Fruit fly (Drosophila melanogaster) whole organism, wandering third instar larva: ENCODE data around the gene CG13678.
"Not testable (repeated sequence)": the region's sequence is repeated elsewhere in the genome, so short reads cannot be mapped to it uniquely, and the experiment has no call there.

Source experiments
- Abd-B ChIP-seq: fragments of >200 bp; optimal IDR thresholded peaks from 2 replicates; lab custom pipeline; 2017; ENCODE audit warnings: missing biosample characterization, missing genetic modification characterization
- CG32264 ChIP-seq: fragments of 200-800 bp; sonication (Bioruptor generic); optimal IDR thresholded peaks from 2 replicates; lab custom pipeline; 2016; ENCODE audit warnings: missing biosample characterization, missing genetic modification characterization
- CG9705 ChIP-seq: fragments of 200-800 bp; sonication (Bioruptor generic); optimal IDR thresholded peaks from 2 replicates; lab custom pipeline; 2018; ENCODE audit warnings: missing biosample characterization, mild to moderate bottlenecking, missing genetic modification characterization
- CrebA ChIP-seq: fragments of 200-800 bp; sonication (Bioruptor generic); optimal IDR thresholded peaks from 2 replicates; lab custom pipeline; 2016; ENCODE audit warnings: missing biosample characterization, mild to moderate bottlenecking, missing genetic modification characterization, borderline replicate concordance
- Dfd ChIP-seq: fragments of >200 bp; optimal IDR thresholded peaks from 2 replicates; lab custom pipeline; 2017; ENCODE audit warnings: missing biosample characterization, missing genetic modification characterization
- Dif ChIP-seq: fragments of 200-275, 200-300 bp; sonication (Bioruptor generic); optimal IDR thresholded peaks from 2 replicates; lab custom pipeline; 2018; ENCODE audit warnings: missing biosample characterization, missing genetic modification characterization; ENCODE audit not compliant: partially characterized antibody
- HLH106 ChIP-seq: fragments of 200-800 bp; optimal IDR thresholded peaks from 3 replicates; lab custom pipeline; 2019; ENCODE audit warnings: missing biosample characterization, mild to moderate bottlenecking, missing genetic modification characterization, moderate library complexity
- Hr78 ChIP-seq: fragments of >200 bp; optimal IDR thresholded peaks from 2 replicates; lab custom pipeline; 2017; ENCODE audit warnings: missing biosample characterization, missing genetic modification characterization
- Hr83 ChIP-seq: fragments of 200-300 bp; sonication (Bioruptor generic); optimal IDR thresholded peaks from 2 replicates; lab custom pipeline; 2016; ENCODE audit warnings: missing biosample characterization, mild to moderate bottlenecking, missing genetic modification characterization, moderate library complexity; ENCODE audit not compliant: poor library complexity, severe bottlenecking
- Jra ChIP-seq: sonication (Bioruptor generic); optimal IDR thresholded peaks from 2 replicates; lab custom pipeline; 2016; ENCODE audit warnings: missing biosample characterization, missing genetic modification characterization
- Mio ChIP-seq: sonication (Bioruptor generic); optimal IDR thresholded peaks from 2 replicates; lab custom pipeline; 2016; ENCODE audit warnings: missing biosample characterization, missing genetic modification characterization
- Myc ChIP-seq: fragments of >200 bp; optimal IDR thresholded peaks from 2 replicates; lab custom pipeline; 2017
- N ChIP-seq: fragments of >200 bp; optimal IDR thresholded peaks from 2 replicates; lab custom pipeline; 2018; ENCODE audit warnings: missing biosample characterization, missing external identifiers, missing genetic modification characterization
- OdsH ChIP-seq: fragments of 200-800 bp; sonication (Bioruptor generic); optimal IDR thresholded peaks from 2 replicates; lab custom pipeline; 2016; ENCODE audit warnings: missing biosample characterization, mild to moderate bottlenecking, missing genetic modification characterization
- Rel ChIP-seq, 2 experiments: fragments of 200-800 bp; sonication (Bioruptor generic) in 1 of 2; optimal IDR thresholded peaks; 2 replicates in 1 of 2; 3 replicates in 1 of 2; lab custom pipeline; 2016 to 2019; ENCODE audit warnings: mild to moderate bottlenecking in 2 of 2, missing biosample characterization in 2 of 2, missing genetic modification characterization in 2 of 2, moderate library complexity in 1 of 2
- Sp1 ChIP-seq: fragments of 200-800 bp; sonication (Bioruptor generic); optimal IDR thresholded peaks from 3 replicates; lab custom pipeline; 2019; ENCODE audit warnings: missing biosample characterization, mild to moderate bottlenecking, missing genetic modification characterization, moderate library complexity
- Vsx2 ChIP-seq: fragments of 200-300, 225-300 bp; sonication (Bioruptor generic); optimal IDR thresholded peaks from 2 replicates; lab custom pipeline; 2018; ENCODE audit warnings: missing biosample characterization, missing genetic modification characterization; ENCODE audit not compliant: partially characterized antibody
- br ChIP-seq: fragments of 200-800 bp; sonication (Bioruptor generic); optimal IDR thresholded peaks from 2 replicates; lab custom pipeline; 2016; ENCODE audit warnings: missing biosample characterization, missing genetic modification characterization
- dmrt93B ChIP-seq: fragments of 200-800 bp; sonication (Bioruptor generic); optimal IDR thresholded peaks from 2 replicates; lab custom pipeline; 2018; ENCODE audit warnings: missing biosample characterization, mild to moderate bottlenecking, missing genetic modification characterization
- dsf ChIP-seq: sonication (Bioruptor generic); optimal IDR thresholded peaks from 2 replicates; lab custom pipeline; 2016; ENCODE audit warnings: missing biosample characterization, missing genetic modification characterization, borderline replicate concordance
- ey ChIP-seq: fragments of 200-800 bp; sonication (Bioruptor generic); optimal IDR thresholded peaks from 2 replicates; lab custom pipeline; 2016; ENCODE audit warnings: missing biosample characterization, missing genetic modification characterization
- fru ChIP-seq: fragments of 200-800 bp; sonication (Bioruptor generic); optimal IDR thresholded peaks from 3 replicates; lab custom pipeline; 2016; ENCODE audit warnings: missing biosample characterization, mild to moderate bottlenecking, missing genetic modification characterization
- h ChIP-seq: fragments of 200-800 bp; sonication (Bioruptor generic); optimal IDR thresholded peaks from 3 replicates; lab custom pipeline; 2016; ENCODE audit warnings: missing biosample characterization, mild to moderate bottlenecking, missing genetic modification characterization
- jim ChIP-seq: fragments of 175-275, 200-325 bp; sonication (Bioruptor generic); optimal IDR thresholded peaks from 2 replicates; lab custom pipeline; 2016; ENCODE audit warnings: missing biosample characterization, mild to moderate bottlenecking, missing genetic modification characterization
- lola ChIP-seq: fragments of >200 bp; optimal IDR thresholded peaks from 2 replicates; lab custom pipeline; 2017; ENCODE audit warnings: missing biosample characterization, missing genetic modification characterization
- pan ChIP-seq: fragments of >200 bp; optimal IDR thresholded peaks from 2 replicates; lab custom pipeline; 2017
- psq ChIP-seq: fragments of 200-800 bp; sonication (Bioruptor generic); optimal IDR thresholded peaks from 3 replicates; lab custom pipeline; 2017; ENCODE audit warnings: missing biosample characterization, mild to moderate bottlenecking, missing genetic modification characterization, moderate library complexity
- sage ChIP-seq: fragments of 200-800 bp; sonication (Bioruptor generic); optimal IDR thresholded peaks from 2 replicates; lab custom pipeline; 2016; ENCODE audit warnings: missing biosample characterization, mild to moderate bottlenecking, missing genetic modification characterization
- sv ChIP-seq: fragments of 200-800 bp; sonication (Bioruptor generic); optimal IDR thresholded peaks from 3 replicates; lab custom pipeline; 2016; ENCODE audit warnings: missing biosample characterization, missing genetic modification characterization
- tai ChIP-seq: sonication (Bioruptor generic); optimal IDR thresholded peaks from 2 replicates; lab custom pipeline; 2016; ENCODE audit warnings: missing biosample characterization, missing genetic modification characterization
- woc ChIP-seq: sonication (Bioruptor generic); optimal IDR thresholded peaks from 2 replicates; lab custom pipeline; 2016; ENCODE audit warnings: missing biosample characterization, mild to moderate bottlenecking, missing genetic modification characterization

The CG13678 gene

DNA sequence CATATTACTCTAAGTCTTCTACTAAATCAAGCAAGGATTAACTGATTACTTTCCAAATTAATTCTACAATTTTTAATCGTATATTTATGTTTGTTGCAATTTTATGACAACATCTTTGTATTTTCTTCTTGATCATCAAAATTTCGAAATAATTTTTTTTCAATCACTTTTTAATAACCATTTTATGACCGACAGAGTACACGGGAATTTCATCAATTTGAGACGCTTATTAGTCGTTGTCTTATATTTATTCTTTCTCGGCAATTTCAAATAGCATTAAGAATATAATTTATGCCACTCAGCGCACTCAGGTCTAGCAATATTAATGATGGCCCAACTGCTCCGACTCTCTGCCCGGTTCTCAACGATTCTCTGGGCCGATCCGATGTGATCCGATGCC, 7.0 kb upstream of the CG13678 start, which contains the start of gene CG8012:
TSS of gene CG8012 (plus strand) at position 301 of the 400 bp plus-strand sequence.
- TF ChIP-seq sv (GFP tag; lab: Kevin White, UChicago) (no peak), Rel (GFP tag; optimal IDR thresholded peaks at IDR 0.05; lab: Kevin White, UChicago) (no peak), Rel (tag; optimal IDR thresholded peaks at IDR 0.05; lab: Kevin White, UChicago) (no peak), Abd-B (GFP tag; lab: Kevin White, UChicago) (no peak), woc (GFP tag; lab: Kevin White, UChicago) (no peak), ey (GFP tag; lab: Kevin White, UChicago) (no peak), CG32264 (no peak), CrebA (GFP tag; lab: Kevin White, UChicago) (no peak), dmrt93B (no peak), Hr78 (GFP tag; lab: Kevin White, UChicago) (no peak), br (no peak), psq (no peak), dsf (GFP tag; lab: Kevin White, UChicago) (no peak), sage (GFP tag; lab: Kevin White, UChicago) (no peak)

DNA sequence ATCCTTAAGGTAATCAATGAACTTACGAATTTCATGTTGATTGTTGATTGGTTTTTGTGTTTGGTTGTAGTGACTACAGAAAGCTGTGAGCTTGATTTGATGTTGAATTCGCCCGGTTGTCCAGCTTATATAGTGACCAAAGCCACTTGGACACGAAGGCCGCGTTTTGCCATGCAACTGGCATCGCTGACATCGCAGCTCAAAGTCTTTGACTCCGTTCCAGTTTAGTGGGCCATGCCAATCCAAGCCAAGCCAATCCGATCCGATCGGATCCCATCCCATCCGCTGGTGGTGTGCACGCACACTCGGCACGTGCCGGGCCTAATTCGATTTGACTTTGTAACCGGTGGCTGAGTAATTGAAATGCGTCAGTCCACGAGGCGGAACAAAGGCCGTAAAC, 3.1 kb upstream of the CG13678 start, which contains the start of gene CG13674:
TSS of gene CG13674 (minus strand) at position 101 of the 400 bp plus-strand sequence.
- no peak for TF ChIP-seq tai
- TF ChIP-seq N (GFP tag; lab: Kevin White, UChicago) = no peak
- TF ChIP-seq Vsx2 (GFP tag; lab: Kevin White, UChicago) = no peak
- no peak for TF ChIP-seq CG9705
- TF ChIP-seq Abd-B (GFP tag; lab: Kevin White, UChicago) = no peak
- TF ChIP-seq ey (GFP tag; lab: Kevin White, UChicago) = no peak
- no peak for TF ChIP-seq Jra (GFP tag; lab: Kevin White, UChicago)
- TF ChIP-seq woc (GFP tag; lab: Kevin White, UChicago) = no peak
- TF ChIP-seq Hr78 (GFP tag; lab: Kevin White, UChicago) = no peak
- TF ChIP-seq Mio (GFP tag; lab: Kevin White, UChicago) = no peak
- TF ChIP-seq HLH106 (tag; lab: Kevin White, UChicago) = no peak
- no peak for TF ChIP-seq fru (GFP tag; lab: Kevin White, UChicago)
- TF ChIP-seq h = no peak
- TF ChIP-seq Hr83 (GFP tag; lab: Kevin White, UChicago) = no peak
- TF ChIP-seq pan (lab: Kevin White, UChicago) = no peak
- no peak for TF ChIP-seq dsf (GFP tag; lab: Kevin White, UChicago)
- TF ChIP-seq CG32264 = no peak
- TF ChIP-seq Dfd (GFP tag; lab: Kevin White, UChicago) = no peak
- no peak for TF ChIP-seq Myc (lab: Kevin White, UChicago)
- TF ChIP-seq jim = no peak
- TF ChIP-seq, all 38 proteins: peak for 0

- TF ChIP-seq CG32264 = no peak
- TF ChIP-seq fru (GFP tag; lab: Kevin White, UChicago) = no peak
- no peak for TF ChIP-seq HLH106 (tag; lab: Kevin White, UChicago)
- TF ChIP-seq Sp1 (GFP tag; lab: Kevin White, UChicago) = no peak
- no peak for TF ChIP-seq h
- TF ChIP-seq jim = no peak
- no peak for TF ChIP-seq tai
- no peak for TF ChIP-seq psq
- no peak for TF ChIP-seq sage (GFP tag; lab: Kevin White, UChicago)
- no peak for TF ChIP-seq Rel (GFP tag; optimal IDR thresholded peaks at IDR 0.05; lab: Kevin White, UChicago)
- TF ChIP-seq Rel (tag; optimal IDR thresholded peaks at IDR 0.05; lab: Kevin White, UChicago) = no peak
- TF ChIP-seq dmrt93B = no peak
Measured at dm6 chr3L:8219687-8220086, 2.3 kb upstream of the CG13678 start.

dm6 chr3L:8228924-8229323, 7.0 kb downstream of the CG13678 start, which contains the start of gene eIF4E3:
eIF4E3 (plus strand) TSS chr3L:8229224.
- TF ChIP-seq dsf (GFP tag; lab: Kevin White, UChicago) (no peak), lola (GFP tag; lab: Kevin White, UChicago) (no peak)
- TF ChIP-seq, all 38 proteins: peak for 0

- not testable (repeated sequence) for TF ChIP-seq OdsH; Rel (GFP tag; optimal IDR thresholded peaks at IDR 0.05; lab: Kevin White, UChicago); Rel (tag; optimal IDR thresholded peaks at IDR 0.05; lab: Kevin White, UChicago); Dif (GFP tag; lab: Kevin White, UChicago)
Measured at dm6 chr3L:8238347-8238746, 16.4 kb downstream of the CG13678 start, which contains the start of gene Dscam4. Dscam4 (plus strand) TSS chr3L:8238647.
